Fruit fly (Drosophila melanogaster) whole organism, larva: ENCODE data around the gene CG15468.

Experiments
- noc ChIP-seq: fragments of 200-800 bp; sonication (Bioruptor generic); optimal IDR thresholded peaks from 3 replicates; lab custom pipeline; 2019; ENCODE audit warnings: missing biosample characterization, mild to moderate bottlenecking, missing genetic modification characterization, moderate library complexity

Gene CG15468

DNA sequence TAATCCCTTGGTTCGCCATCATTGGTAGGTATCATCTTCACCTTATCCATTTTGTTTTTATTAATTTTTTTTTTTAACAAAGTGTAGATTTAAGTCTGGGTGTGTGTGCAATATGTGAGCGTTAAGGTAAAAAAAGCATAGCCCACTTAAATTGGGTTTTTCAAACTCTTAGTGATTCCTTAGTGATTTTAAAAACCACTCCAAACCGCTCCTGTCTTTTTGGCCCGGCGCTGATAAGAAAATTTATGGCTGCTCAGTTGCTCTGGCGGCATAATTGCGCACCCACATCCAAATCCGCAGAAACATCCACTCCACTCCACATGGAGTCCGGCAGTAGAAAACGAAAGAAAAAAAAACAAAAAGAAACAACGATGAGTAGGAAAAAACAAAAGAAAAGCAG lies at the start of gene CG15468:
Gene CG15468, minus strand, starts transcription at position 101 of the 400 bp plus-strand sequence.
- TF ChIP-seq noc (tag; lab: Kevin White, UChicago): no peak

DNA sequence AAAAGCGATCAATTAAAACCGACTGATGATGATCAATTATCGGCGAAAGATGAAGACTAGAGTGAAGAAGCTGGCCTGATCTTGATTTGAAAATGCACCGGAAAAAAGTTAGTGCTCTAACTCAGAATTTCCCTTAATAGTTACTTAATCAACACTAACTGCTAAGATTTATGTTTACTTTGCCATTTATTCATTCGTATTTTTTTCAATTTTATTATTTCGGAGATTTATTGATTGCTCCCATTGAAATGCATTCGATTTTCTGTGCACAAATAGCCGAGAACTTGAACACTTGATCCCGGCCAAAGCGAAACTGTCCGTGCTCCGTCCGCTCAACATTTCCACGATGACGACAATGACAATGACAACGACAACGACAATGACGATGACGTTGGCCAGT lies 49.2 kb upstream of the CG15468 start:
- TF ChIP-seq noc (tag; lab: Kevin White, UChicago): no peak

DNA sequence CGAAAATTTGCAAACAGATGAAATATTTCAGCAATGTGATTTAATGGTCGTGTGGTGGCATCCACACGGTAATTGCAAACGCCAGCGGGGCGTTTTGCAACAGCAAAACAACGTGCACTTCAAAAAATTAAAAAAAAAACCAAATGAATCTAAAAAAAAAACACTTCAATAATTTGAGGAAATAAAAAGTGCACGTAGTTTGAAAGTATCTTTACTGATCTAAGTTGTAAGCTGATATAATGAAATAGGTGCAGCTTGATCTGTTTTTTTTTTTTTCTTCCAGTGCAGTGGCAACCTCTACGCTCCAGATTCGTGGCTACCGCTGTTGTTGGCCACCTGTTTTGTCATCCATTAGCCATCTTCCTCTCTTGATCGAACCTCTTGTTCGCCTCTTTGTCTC lies 41.8 kb upstream of the CG15468 start:
- TF ChIP-seq noc (tag; lab: Kevin White, UChicago): no peak

DNA sequence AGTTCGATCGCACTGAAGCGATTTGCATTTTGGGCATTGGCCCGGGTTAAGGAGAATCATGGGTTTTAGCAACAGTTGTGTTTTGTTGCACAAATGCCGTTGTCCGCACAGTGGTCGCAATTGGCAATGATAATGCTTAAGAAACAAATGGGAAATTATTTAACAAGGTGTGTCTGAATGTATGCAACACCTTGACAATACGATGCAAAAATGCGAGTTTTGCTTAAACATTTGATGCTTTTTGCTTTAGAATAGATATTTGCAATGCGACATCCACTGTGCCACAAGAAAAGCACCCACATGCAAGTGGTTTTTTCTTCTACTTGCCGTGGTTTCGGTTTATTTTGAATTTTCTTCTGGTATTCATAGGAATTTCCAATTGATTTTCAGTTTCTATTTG lies 38.1 kb upstream of the CG15468 start:
- TF ChIP-seq noc (tag; lab: Kevin White, UChicago): no peak

DNA sequence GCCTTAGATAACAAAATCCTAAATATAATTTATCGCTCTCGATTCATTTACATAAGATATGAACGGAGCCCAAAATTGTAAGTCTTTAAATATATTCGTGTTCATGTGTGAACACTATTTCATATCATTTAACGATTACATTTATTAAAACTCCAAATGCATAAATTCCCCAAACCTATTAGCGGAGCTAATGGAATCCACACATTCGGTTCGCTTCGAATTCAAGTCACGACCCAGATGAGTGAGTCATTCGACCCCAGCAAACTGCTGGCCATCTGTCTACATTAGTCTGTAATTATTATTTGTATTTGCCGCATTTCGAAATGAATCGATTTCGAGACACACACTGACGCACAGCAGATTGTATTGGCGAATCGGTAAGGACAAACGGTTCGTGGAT lies 36.2 kb upstream of the CG15468 start, which contains the start of gene CG12680:
Gene CG12680, plus strand, starts transcription at position 301 of the 400 bp plus-strand sequence.
- no peak for TF ChIP-seq noc (tag; lab: Kevin White, UChicago)

DNA sequence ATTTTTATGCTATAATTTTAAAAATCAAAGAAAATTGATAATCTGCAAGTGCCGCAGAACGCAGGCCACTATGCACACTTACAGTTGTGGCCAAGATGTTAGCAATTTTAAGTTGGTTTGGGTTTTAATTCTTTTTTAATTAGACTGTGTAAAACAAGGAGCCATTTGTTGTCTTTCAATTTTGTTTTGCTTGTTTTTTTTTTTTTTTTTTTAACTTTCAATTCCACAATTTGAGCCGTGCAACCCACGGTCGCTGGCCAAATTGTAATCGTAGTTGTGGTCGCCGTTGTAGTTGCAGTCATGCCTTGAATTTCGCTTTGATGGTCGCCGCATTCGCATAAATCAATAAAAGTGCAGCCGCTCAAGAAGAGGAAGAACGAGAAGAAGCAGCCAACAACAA lies 24.4 kb upstream of the CG15468 start:
- no peak for TF ChIP-seq noc (tag; lab: Kevin White, UChicago)

DNA sequence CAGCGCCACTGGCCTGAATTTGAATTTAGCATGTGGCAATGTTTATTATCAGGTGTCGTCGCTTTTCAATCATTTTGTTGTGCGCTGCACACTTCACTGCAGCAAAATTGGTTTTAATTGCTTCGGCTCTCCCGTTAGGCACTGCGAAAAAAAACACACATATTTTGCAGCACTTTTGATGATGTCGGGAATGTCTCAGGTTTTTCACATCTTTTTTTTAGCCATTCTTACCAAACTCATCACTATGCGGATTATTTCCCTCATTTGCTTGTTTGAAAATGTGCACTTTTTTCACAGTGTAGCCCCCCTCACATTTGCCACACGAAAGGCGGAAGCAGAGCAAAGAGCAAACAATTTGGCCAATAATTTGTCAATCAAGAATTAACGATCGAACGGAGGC lies 22.3 kb upstream of the CG15468 start:
- TF ChIP-seq noc (tag; lab: Kevin White, UChicago): no peak

DNA sequence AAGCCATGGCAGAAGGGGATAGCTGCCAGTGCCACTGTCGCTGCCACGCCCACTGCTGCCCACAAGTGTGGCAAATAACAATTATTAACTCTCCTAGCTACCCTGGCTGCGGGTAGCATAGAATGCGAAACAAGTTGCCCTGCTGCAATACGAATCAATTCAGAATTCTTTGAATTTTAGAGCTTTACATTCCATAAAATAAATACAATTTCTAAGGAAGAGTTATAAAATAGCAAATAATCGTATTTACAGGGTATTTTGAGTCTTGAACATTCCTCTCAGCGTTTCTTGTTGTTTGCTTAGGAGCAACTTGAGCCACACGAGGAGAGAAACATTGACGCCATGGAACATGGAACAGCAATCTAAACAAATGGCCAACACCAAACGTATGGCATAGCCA lies 21.5 kb upstream of the CG15468 start:
- TF ChIP-seq noc (tag; lab: Kevin White, UChicago): no peak

DNA sequence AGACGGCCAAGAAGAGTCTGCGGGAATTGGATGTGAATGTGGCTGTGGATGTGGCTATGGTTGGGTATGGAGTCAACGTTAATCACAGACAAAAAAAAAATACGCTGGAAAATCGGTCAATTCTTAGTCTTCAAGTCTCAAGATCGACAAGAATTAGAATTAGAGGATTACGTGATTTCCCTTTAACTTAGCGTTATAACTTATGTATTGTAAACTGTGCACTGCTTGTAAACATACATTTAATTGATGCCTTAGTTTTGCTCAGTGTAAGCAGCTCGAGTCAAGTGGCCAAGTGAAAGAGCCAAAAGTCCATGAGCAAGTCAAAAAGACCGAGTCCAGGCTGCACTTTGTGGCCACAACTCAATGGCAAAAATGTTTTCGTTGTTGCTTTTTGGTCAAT lies 9.0 kb upstream of the CG15468 start:
- no peak for TF ChIP-seq noc (tag; lab: Kevin White, UChicago)

DNA sequence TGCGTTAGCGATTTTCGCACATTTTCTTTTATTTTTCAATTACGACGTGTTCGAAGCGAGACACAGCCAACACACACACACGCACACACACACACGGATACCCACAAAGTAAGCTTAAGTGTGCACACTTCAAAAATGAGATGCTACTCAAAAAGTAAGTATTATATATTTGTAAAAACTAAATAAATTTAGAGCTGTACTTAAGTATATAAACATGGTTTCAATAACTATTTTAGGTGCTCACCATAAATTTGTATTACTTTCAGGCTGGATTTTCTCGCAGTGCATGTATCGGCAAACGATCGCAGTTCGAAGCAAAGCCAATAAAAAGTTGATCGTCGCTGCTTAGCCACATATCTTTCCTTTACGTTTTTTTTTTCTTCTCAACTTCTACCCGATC lies 4.7 kb upstream of the CG15468 start:
- no peak for TF ChIP-seq noc (tag; lab: Kevin White, UChicago)

DNA sequence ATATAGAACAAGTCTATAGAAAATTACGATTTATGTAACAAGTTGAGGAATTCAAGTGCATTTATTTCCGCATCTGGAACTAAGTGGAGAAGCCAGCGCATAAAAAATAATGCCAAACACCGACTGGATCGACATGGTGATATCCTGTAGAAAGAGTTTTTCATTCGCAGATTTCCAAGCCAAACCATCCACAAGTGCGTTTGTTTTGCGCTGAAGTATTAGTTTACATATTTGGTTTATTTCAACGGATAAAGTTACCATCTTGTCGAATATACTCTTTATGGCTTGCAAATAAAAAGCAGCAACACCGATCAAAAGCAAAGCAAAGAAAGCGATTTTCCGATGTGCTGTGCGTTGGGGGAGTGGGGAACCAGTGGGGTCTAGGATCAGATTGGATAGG lies 2.0 kb upstream of the CG15468 start:
- TF ChIP-seq noc (tag; lab: Kevin White, UChicago): no peak

DNA sequence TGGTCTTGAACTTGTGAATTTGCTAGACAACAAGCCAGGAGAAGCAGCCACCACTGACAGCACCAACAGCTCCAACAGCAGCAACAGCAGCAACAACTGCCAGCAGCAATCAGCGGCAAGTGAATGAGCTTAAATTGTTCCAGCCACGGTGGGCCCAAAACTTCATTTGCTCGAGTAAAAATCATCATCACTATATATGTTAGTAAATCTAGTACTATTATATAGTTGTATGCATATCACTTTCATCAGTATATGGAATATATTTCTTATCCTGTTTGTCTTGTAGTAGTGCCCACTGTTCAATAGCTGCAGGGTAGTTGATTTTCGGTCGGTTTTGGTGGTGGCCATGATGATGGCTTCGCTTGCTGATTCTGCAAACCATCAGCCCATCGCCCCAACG lies 2.1 kb downstream of the CG15468 start:
- TF ChIP-seq noc (tag; lab: Kevin White, UChicago): no peak

DNA sequence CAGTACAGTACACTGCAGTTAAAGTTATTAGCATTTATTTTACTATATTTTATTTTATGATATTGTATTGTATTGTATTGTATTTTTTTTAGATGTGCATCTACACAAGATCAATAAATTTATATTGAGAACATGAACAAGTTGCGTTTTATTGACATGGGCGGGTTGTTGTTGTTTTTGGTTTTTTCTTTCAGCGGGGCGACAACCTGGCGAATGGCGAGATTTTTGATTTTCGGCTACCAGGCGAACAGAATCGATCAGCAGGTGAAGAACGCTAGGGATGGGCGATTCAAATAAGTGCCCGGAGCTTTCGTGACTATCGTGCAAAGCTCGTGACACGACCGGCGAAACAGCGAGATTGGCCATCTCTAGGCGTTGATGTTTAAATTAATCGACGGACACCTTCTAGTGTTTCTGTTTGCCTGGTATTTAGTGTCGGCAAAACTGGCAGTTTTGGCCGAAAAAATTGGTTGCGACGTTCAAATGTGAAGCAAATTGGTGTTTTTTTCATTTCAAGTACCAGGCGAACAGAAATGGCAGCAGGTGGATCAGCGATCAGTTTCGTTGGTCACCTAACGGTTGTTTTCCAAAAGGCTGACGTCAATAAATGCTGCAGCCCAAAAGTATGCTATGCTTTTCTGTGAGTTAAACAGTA lies 5.0 kb downstream of the CG15468 start:
- no peak for TF ChIP-seq noc (tag; lab: Kevin White, UChicago)

DNA sequence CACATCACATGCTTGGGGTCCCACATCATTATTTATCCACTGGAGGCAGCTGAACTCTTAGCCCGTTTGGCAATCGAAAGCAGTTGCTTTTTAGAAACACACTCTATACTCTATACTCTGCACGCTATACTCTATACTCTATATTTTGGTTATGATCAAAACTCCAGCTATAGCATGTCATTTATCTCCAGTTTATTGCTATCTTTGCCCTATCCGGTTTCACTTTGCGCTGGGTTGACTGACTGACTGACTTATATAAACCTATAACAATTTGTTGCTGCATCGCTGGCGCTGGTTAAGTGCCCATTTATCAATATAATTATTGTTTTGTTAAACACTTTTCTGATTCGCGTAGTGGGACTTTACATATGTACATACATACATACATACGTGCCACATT lies 17.4 kb downstream of the CG15468 start:
- TF ChIP-seq noc (tag; lab: Kevin White, UChicago): no peak

DNA sequence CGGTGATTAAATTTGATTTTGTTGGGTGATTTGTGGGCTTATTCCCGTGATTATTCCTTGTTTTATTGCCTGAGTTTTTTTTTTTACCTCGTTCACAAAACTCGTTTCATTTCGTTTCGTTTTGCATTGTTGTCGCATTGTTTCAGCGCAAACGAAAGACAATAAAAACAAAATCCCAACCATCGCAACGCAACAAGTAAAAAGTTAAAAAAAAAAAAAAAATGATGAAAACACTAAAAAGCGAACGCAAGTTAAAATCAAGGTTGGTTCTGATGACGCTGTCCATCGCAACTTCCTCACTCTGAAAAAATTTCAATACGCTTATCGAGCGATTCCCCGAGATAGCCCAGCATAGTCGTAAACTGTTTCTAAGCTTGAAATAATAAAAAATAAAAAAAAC lies 19.4 kb downstream of the CG15468 start:
- TF ChIP-seq noc (tag; lab: Kevin White, UChicago): no peak

DNA sequence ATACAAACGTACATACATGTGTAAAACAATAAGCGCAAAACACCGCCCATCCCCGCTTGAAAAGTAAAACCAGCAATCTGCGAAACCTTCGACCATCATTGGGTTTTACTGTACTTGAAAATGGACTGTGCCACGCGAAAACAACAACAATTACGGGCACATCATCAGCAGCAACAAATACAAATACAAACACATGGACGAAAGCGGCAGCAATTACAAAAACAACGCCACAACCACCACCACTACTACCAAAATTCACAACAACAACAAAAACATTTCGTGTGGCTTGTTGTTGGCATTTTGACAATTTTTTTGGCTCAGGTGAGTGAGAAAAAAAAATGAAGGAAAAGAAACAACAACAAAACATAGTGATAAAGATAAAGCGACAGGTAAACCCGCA lies 20.4 kb downstream of the CG15468 start:
- no peak for TF ChIP-seq noc (tag; lab: Kevin White, UChicago)

DNA sequence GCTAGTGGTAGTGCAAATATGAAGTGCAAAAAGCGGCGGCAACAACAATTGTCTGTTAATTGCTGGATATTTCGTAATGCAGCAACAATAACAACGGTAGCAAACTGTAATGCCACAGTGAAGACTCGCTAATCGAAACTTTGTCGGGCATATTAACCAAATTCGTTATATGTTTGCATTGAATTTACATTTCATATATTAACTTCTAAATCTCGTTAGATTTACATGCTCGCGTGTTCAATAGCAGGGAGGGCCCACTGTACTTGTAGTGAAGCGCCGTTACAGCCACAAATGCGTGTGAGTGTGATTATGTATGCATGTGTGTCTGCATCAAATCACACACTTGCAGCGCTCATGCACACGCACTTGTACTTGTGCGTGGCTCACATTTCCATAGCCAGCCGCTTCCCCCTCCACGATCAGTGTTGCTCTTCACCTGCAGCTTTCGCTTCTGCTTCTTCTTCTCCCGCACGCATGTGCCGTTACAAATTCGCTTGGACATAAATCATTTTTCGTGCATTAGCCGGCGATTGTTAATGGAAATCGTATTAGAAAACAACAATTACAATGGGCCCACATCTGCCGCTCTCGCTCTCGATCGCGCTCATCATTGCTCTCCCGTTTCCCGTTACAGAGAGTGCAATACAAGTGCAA lies 21.0 kb downstream of the CG15468 start:
- peak; percentile 61 for TF ChIP-seq noc (tag; lab: Kevin White, UChicago)
